Fruit fly (Drosophila melanogaster): Measurements from ENCODE around the gene CG4678.
A peak's percentile ranks its signal among the peaks of the same experiment; 100 is the strongest.

DNA sequence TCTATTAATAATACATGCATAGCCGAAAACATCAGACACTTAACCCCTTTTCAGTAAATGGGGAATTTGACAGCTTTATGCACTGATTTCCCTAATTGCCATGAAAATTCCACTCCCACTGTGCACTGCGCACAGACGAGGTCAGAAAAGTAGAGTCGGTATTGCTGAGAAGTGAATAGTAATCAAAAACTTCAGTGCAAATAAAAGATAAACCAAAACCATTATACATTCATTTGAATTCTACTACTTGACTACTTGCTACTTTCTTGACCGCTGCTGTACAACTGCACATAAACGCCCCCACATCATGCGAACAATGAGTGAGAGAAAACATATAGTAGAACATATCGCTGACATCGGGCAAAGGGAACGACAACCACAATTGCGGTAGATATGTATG lies 4.5 kb upstream of the CG4678 start:
- TF ChIP-seq CG4496 (GFP tag; IDR thresholded peaks at IDR 0.05) (peak; percentile 95), EcR (GFP tag; optimal IDR thresholded peaks at IDR 0.05) (no peak), Pif1A (GFP tag; optimal IDR thresholded peaks at IDR 0.05) (peak; percentile 77), CG13204 (GFP tag; optimal IDR thresholded peaks at IDR 0.05) (no peak), CG15710 (tag; optimal IDR thresholded peaks at IDR 0.05) (peak; percentile 74), rn (GFP tag; IDR thresholded peaks at IDR 0.05) (peak; percentile 66), CG12605 (GFP tag; IDR thresholded peaks at IDR 0.05) (peak; percentile 87), CG32121 (GFP tag; IDR thresholded peaks at IDR 0.05) (peak; percentile 90), CG34367 (tag; optimal IDR thresholded peaks at IDR 0.05) (peak; percentile 68)
